Fruit fly (Drosophila melanogaster): Measurements from ENCODE around the gene CG33642.
A peak's percentile ranks its signal among the peaks of the same experiment; 100 is the strongest.

Gene CG33642

dm6 chr2L:13547738-13548726 is 18.3 kb downstream of the CG33642 start (continued):
- TF ChIP-seq sima (GFP tag; optimal IDR thresholded peaks at IDR 0.05) (peak; percentile 11), stc (GFP tag; IDR thresholded peaks at IDR 0.05) (no peak), disco-r (GFP tag; optimal IDR thresholded peaks at IDR 0.05) (no peak), CG32772 (GFP tag; IDR thresholded peaks at IDR 0.05) (no peak), nmo (GFP tag; optimal IDR thresholded peaks at IDR 0.05) (peak; percentile 55), Side (GFP tag; optimal IDR thresholded peaks at IDR 0.05) (peak; percentile 49), Hey (tag; optimal IDR thresholded peaks at IDR 0.05) (no peak), corto (GFP tag; optimal IDR thresholded peaks at IDR 0.05) (no peak), scrt (GFP tag; optimal IDR thresholded peaks at IDR 0.05) (peak; percentile 62), CG17328 (GFP tag; IDR thresholded peaks at IDR 0.05) (no peak), Dp (GFP tag; optimal IDR thresholded peaks at IDR 0.05) (no peak), br (optimal IDR thresholded peaks at IDR 0.05) (no peak), ssp (GFP tag; IDR thresholded peaks at IDR 0.05) (no peak), CG10654 (GFP tag; optimal IDR thresholded peaks at IDR 0.05) (peak; percentile 15), CG6765 (GFP tag; optimal IDR thresholded peaks at IDR 0.05) (peak; percentile 21), Nf-YC (tag; optimal IDR thresholded peaks at IDR 0.05) (peak; percentile 23), grn (GFP tag; optimal IDR thresholded peaks at IDR 0.05) (no peak), ham (GFP tag; IDR thresholded peaks at IDR 0.05) (no peak), CG7963 (GFP tag; IDR thresholded peaks at IDR 0.05; ENCODE audit: partially characterized antibody) (0 out of 3 replicates have a peak, but pooled peaks have one; percentile 27), Chrac-16 (GFP tag; optimal IDR thresholded peaks at IDR 0.05) (peak; percentile 40), sc (optimal IDR thresholded peaks at IDR 0.05) (no peak), sc (GFP tag; optimal IDR thresholded peaks at IDR 0.05) (no peak), Ptx1 (GFP tag; IDR thresholded peaks at IDR 0.05) (peak; percentile 28), tin (GFP tag; optimal IDR thresholded peaks at IDR 0.05) (peak; percentile 51), CG7987 (GFP tag; optimal IDR thresholded peaks at IDR 0.05) (no peak), CG31224 (GFP tag; IDR thresholded peaks at IDR 0.05) (peak; percentile 27; the same call in 1 of the 2 replicates), rib (GFP tag; IDR thresholded peaks at IDR 0.05) (no peak; the same call in 1 of the 2 replicates), CG11560 (tag; IDR thresholded peaks at IDR 0.05) (no peak), CG6654 (GFP tag; optimal IDR thresholded peaks at IDR 0.05) (no peak), Max (GFP tag; optimal IDR thresholded peaks at IDR 0.05) (peak; percentile 27), stwl (tag; optimal IDR thresholded peaks at IDR 0.05) (no peak), exex (tag; optimal IDR thresholded peaks at IDR 0.05) (no peak), luna (GFP tag; optimal IDR thresholded peaks at IDR 0.05) (peak; percentile 23), usp (GFP tag; optimal IDR thresholded peaks at IDR 0.05) (no peak), otp (GFP tag; IDR thresholded peaks at IDR 0.05) (no peak), pum (GFP tag; optimal IDR thresholded peaks at IDR 0.05) (peak; percentile 64), nerfin-2 (GFP tag; IDR thresholded peaks at IDR 0.05; ENCODE audit: partially characterized antibody) (no peak), ara (GFP tag; IDR thresholded peaks at IDR 0.05) (no peak), unpg (GFP tag; optimal IDR thresholded peaks at IDR 0.05) (no peak), Med (GFP tag) (peak; percentile 92), CG15269 (tag; optimal IDR thresholded peaks at IDR 0.05) (peak; percentile 53), Lim3 (GFP tag; IDR thresholded peaks at IDR 0.05) (no peak), CG17385 (GFP tag; optimal IDR thresholded peaks at IDR 0.05) (peak; percentile 77), CG12942 (GFP tag; optimal IDR thresholded peaks at IDR 0.05) (no peak), org-1 (GFP tag; optimal IDR thresholded peaks at IDR 0.05) (peak; percentile 58), wor (GFP tag; IDR thresholded peaks at IDR 0.05) (no peak), BEAF-32 (GFP tag; optimal IDR thresholded peaks at IDR 0.05) (no peak), CG11456 (GFP tag; IDR thresholded peaks at IDR 0.05) (peak; percentile 63), gt (GFP tag; IDR thresholded peaks at IDR 0.05) (no peak), CG14667 (GFP tag; IDR thresholded peaks at IDR 0.05) (no peak)

All from whole organism, embryonic.